Worm (Caenorhabditis elegans) whole organism, L2 larva: ENCODE results near the gene tir-1.

Experiments used
- ama-1 ChIP-seq: fragments of 150-350 bp; optimal IDR thresholded peaks from 2 replicates; lab custom pipeline; 2018; ENCODE audit warnings: inconsistent platforms
- elt-3 ChIP-seq: sonication (generic microtip); optimal IDR thresholded peaks from 2 replicates; lab custom pipeline; 2017; ENCODE audit warnings: missing biosample characterization, missing genetic modification characterization
- gmeb-1 ChIP-seq: fragments of 150-350 bp; optimal IDR thresholded peaks from 2 replicates; lab custom pipeline; 2014; ENCODE audit warnings: missing biosample characterization, missing genetic modification characterization
- lin-11 ChIP-seq: fragments of 150-350 bp; sonication (generic microtip); optimal IDR thresholded peaks from 2 replicates; lab custom pipeline; 2014; ENCODE audit warnings: missing biosample characterization, missing genetic modification characterization, inconsistent platforms, mixed read lengths
- lin-39 ChIP-seq: fragments of 150-350 bp; optimal IDR thresholded peaks from 2 replicates; lab custom pipeline; 2014; ENCODE audit warnings: missing biosample characterization, missing genetic modification reagents, missing genetic modification characterization
- mdl-1 ChIP-seq, 2 experiments: fragments of 150-350 bp in 1 of 2; sonication (generic microtip) in 1 of 2; optimal IDR thresholded peaks; 2 replicates each; lab custom pipeline; 2017; ENCODE audit warnings: missing biosample characterization in 2 of 2, missing genetic modification characterization in 2 of 2
- nhr-129 ChIP-seq: fragments of 150-350 bp; optimal IDR thresholded peaks from 2 replicates; lab custom pipeline; 2014; ENCODE audit warnings: missing biosample characterization, missing genetic modification characterization
- nhr-25 ChIP-seq: fragments of 150-350 bp; sonication (generic microtip); optimal IDR thresholded peaks from 3 replicates; lab custom pipeline; 2014; ENCODE audit warnings: missing biosample characterization, missing genetic modification characterization
- peb-1 ChIP-seq: fragments of 150-350 bp; optimal IDR thresholded peaks from 2 replicates; lab custom pipeline; 2014; ENCODE audit warnings: missing biosample characterization, missing genetic modification characterization
- snpc-4 ChIP-seq: fragments of 150-350 bp; optimal IDR thresholded peaks from 2 replicates; lab custom pipeline; 2014; ENCODE audit warnings: missing biosample characterization, missing genetic modification characterization
- unc-62 ChIP-seq: fragments of 150-350 bp; optimal IDR thresholded peaks from 2 replicates; lab custom pipeline; 2014; ENCODE audit warnings: missing biosample characterization, missing genetic modification reagents, missing genetic modification characterization
- zag-1 ChIP-seq: fragments of 150-350 bp; optimal IDR thresholded peaks from 2 replicates; lab custom pipeline; 2014; ENCODE audit warnings: missing biosample characterization, missing genetic modification characterization

- TF ChIP-seq elt-3 (no peak), nhr-129 (tag; lab: Kevin White, UChicago) (no peak), gmeb-1 (no peak), peb-1 (no peak), nhr-25 (no peak), lin-39 (no peak), ama-1 (lab: Kevin White, UChicago) (no peak), unc-62 (GFP tag; lab: Kevin White, UChicago) (no peak), snpc-4 (tag; lab: Kevin White, UChicago) (no peak), mdl-1 (tag; optimal IDR thresholded peaks at IDR 0.05; lab: Kevin White, UChicago) (no peak), zag-1 (no peak), lin-11 (tag; lab: Kevin White, UChicago) (no peak)
Observed at ce11 chrIII:3914049-3914448, 12.6 kb upstream of the tir-1 start, which contains the start of gene pat-3.
